Fruit fly (Drosophila melanogaster) whole organism, prepupa: ENCODE results near the gene beag.

Experiments used
- CG6808 ChIP-seq: fragments of 200-800 bp; sonication (Bioruptor generic); optimal IDR thresholded peaks from 3 replicates; lab custom pipeline; 2017; ENCODE audit warnings: missing biosample characterization, missing genetic modification characterization, mild to moderate bottlenecking, moderate library complexity, missing genetic modification reagents
- Hr4 ChIP-seq: fragments of 200-800 bp; sonication (Bioruptor generic); optimal IDR thresholded peaks from 3 replicates; lab custom pipeline; 2016; ENCODE audit warnings: missing biosample characterization, missing genetic modification characterization
- Sox14 ChIP-seq: fragments of 200-800 bp; sonication (Bioruptor generic); optimal IDR thresholded peaks from 3 replicates; lab custom pipeline; 2016; ENCODE audit warnings: missing biosample characterization, missing genetic modification characterization
- net ChIP-seq: fragments of 200-800 bp; sonication (Bioruptor generic); optimal IDR thresholded peaks from 3 replicates; lab custom pipeline; 2016; ENCODE audit warnings: missing biosample characterization, missing genetic modification characterization
- svp ChIP-seq: fragments of 200-800 bp; sonication (Bioruptor generic); peaks from one replicate; lab custom pipeline; 2016; ENCODE audit warnings: missing biosample characterization, missing genetic modification characterization

dm6 chr3R:9027082-9027481 lies 37.8 kb downstream of the beag start:
- TF ChIP-seq CG6808 (GFP tag; lab: Kevin White, UChicago), result no peak
- no peak for TF ChIP-seq Hr4 (GFP tag; lab: Kevin White, UChicago)
- no peak for TF ChIP-seq net (GFP tag; lab: Kevin White, UChicago)
- TF ChIP-seq svp (GFP tag; lab: Kevin White, UChicago), result no peak
- TF ChIP-seq Sox14, result no peak
